Worm (Caenorhabditis elegans): Measurements from ENCODE around the gene H20J04.4.

The H20J04.4 gene

ce11 chrII:4337731-4338130, 8.9 kb downstream of the H20J04.4 start:
- TF ChIP-seq unc-130 (GFP tag; optimal IDR thresholded peaks at IDR 0.05) = no peak
- no peak for TF ChIP-seq fkh-3 (tag; optimal IDR thresholded peaks at IDR 0.05)
- TF ChIP-seq lag-1 (GFP tag; IDR thresholded peaks at IDR 0.05) = no peak

DNA sequence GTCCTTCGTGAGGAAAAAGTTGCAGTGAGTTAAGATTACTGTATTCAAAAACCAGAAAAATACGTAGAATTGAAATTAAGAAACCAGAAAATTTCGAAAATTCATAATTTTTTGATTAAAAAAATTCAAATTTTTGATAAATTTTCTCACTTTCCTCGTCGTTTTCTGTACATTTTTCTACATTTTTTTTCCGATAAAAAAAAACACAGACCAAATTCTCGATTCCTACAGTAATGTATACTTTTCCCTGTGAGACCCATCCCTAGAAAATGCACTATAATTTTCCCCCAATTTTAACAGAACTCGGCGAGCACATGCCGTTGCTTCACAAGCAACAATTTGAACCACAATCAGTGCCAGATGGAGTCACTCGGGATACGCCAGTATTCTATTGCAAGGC, 11.1 kb downstream of the H20J04.4 start, which contains the start of gene athp-2:
athp-2 (plus strand) TSS at position 301 of the 400 bp plus-strand sequence.
- TF ChIP-seq Y53G8AR.9 (GFP tag; conservative IDR thresholded peaks at IDR 0.05) (no peak), nhr-90 (tag; optimal IDR thresholded peaks at IDR 0.05) (no peak), ama-1 (optimal IDR thresholded peaks at IDR 0.05) (no peak), ama-1 (GFP tag; optimal IDR thresholded peaks at IDR 0.05) (no peak), cebp-2 (GFP tag; IDR thresholded peaks at IDR 0.05) (no peak), nfyb-1 (GFP tag; IDR thresholded peaks at IDR 0.05) (no peak), F33H1.4 (GFP tag; IDR thresholded peaks at IDR 0.05) (no peak), snpc-4 (GFP tag; optimal IDR thresholded peaks at IDR 0.05) (no peak), snpc-4 (tag; optimal IDR thresholded peaks at IDR 0.05) (no peak)

DNA sequence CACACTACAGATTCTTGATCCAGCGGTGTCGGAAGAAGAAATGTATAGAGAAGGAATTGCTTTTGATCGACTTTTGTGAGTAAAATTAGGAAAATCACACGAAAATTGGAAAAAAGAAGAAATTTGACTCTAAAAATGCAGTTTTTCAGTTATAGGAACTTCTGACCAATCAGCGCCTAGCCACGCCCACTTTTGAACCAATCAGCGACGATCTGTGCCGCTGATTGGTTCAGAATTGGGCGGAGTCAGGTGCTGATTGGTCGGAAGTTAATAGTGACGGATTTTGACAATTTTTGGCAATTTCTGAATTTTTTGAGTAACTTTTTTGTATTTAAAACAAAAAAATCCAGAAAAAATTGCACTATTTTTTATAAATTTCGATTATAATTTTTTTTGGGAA, 12.7 kb downstream of the H20J04.4 start:
- TF ChIP-seq nfyb-1 (GFP tag; IDR thresholded peaks at IDR 0.05) = peak; percentile 90
- TF ChIP-seq ceh-40 (GFP tag; IDR thresholded peaks at IDR 0.05) = no peak

DNA sequence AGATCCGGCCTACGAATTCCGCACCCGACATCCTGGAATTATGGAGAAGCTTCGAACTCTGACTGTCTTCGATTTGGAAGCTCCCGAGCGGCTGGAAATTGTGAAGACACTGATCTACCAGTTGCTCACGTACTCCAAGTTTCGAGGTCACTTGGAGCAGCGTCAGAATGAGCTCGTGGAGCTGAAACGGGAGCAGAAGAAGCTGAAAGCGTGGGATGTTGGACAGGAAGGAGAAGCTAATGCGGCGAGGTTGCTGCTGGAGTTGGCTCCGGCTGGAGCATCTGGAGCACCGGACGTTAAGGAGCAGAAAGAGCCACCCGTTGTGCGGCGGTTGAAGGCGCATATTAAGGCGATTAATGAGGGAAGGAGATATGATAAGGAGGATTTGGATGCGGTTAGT, 15.5 kb downstream of the H20J04.4 start:
- TF ChIP-seq zfh-2 (GFP tag; conservative IDR thresholded peaks at IDR 0.05) = peak; percentile 84
- TF ChIP-seq repo-1 (tag; optimal IDR thresholded peaks at IDR 0.05) = no peak
- no peak for TF ChIP-seq snpc-1.1 (tag; optimal IDR thresholded peaks at IDR 0.05; ENCODE audit: insufficient read depth)
- TF ChIP-seq hmg-1.2 (GFP tag; IDR thresholded peaks at IDR 0.05) = no peak

DNA sequence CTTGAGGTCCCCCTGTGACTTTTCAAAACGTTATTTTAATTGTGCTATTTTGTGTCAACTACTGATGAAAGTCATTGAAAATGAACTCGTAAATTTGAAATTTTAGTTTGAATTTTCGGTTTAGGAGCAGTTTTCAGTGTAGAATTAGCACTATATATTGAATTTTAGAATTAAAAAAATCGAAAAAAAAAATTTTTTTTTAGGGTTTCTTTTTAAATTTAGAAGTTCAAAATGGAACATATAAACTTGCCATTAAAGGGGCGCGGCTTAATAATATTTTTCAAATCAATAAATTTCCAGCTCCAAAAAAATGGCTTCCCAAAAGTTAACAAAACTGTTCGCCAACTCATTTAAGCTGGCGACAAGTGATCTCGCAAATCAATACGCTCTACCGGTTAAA, 22.1 kb downstream of the H20J04.4 start, which contains the start of gene H20J04.9:
H20J04.9 (plus strand) TSS at position 301 of the 400 bp plus-strand sequence.
- TF ChIP-seq cebp-2 (GFP tag; IDR thresholded peaks at IDR 0.05) (no peak), tbx-9 (tag; optimal IDR thresholded peaks at IDR 0.05; ENCODE audit: borderline replicate concordance) (no peak), snpc-1.1 (tag; optimal IDR thresholded peaks at IDR 0.05; ENCODE audit: insufficient read depth) (no peak), ztf-3 (GFP tag; optimal IDR thresholded peaks at IDR 0.05) (no peak), bed-2 (GFP tag; IDR thresholded peaks at IDR 0.05) (no peak), akir-1 (GFP tag; optimal IDR thresholded peaks at IDR 0.05) (no peak), lsl-1 (GFP tag; optimal IDR thresholded peaks at IDR 0.05) (no peak), pbrm-1 (GFP tag; IDR thresholded peaks at IDR 0.05) (no peak), fkh-3 (tag; optimal IDR thresholded peaks at IDR 0.05) (no peak), Y53F4B.3 (GFP tag; IDR thresholded peaks at IDR 0.05) (no peak), ztf-25 (GFP tag; IDR thresholded peaks at IDR 0.05) (no peak), T26A5.8 (tag; optimal IDR thresholded peaks at IDR 0.05) (no peak), Y79H2A.3 (GFP tag; conservative IDR thresholded peaks at IDR 0.05) (no peak), B0035.1 (tag; optimal IDR thresholded peaks at IDR 0.05) (no peak), nhr-179 (tag; optimal IDR thresholded peaks at IDR 0.05) (no peak), ztf-28 (GFP tag; IDR thresholded peaks at IDR 0.05) (no peak), F23B12.7 (tag; optimal IDR thresholded peaks at IDR 0.05; ENCODE audit: insufficient read depth) (no peak), lin-26 (GFP tag; IDR thresholded peaks at IDR 0.05) (no peak)

- TF ChIP-seq F49E8.2 (tag; optimal IDR thresholded peaks at IDR 0.05; ENCODE audit: insufficient read depth) (no peak), cebp-1 (GFP tag; IDR thresholded peaks at IDR 0.05) (no peak), cebp-1 (tag; optimal IDR thresholded peaks at IDR 0.05) (no peak)
Measured at ce11 chrII:4355217-4355616, 26.4 kb downstream of the H20J04.4 start, which contains the start of the genes H20J04.7 and H20J04.1. Gene H20J04.7, minus strand, starts transcription at chrII:4355317. Gene H20J04.1, plus strand, starts transcription at chrII:4355613.
